Worm (Caenorhabditis elegans) whole organism, late embryonic: Measurements from ENCODE around the gene R31.2.

Experiments
- C08G9.2 ChIP-seq: sonication (generic microtip); optimal IDR thresholded peaks from 2 replicates; lab custom pipeline; 2016; ENCODE audit warnings: mild to moderate bottlenecking, missing genetic modification characterization, moderate library complexity, missing compliant biosample characterization
- F13H6.1 ChIP-seq: sonication (generic microtip); optimal IDR thresholded peaks from 2 replicates; lab custom pipeline; 2016; ENCODE audit warnings: missing genetic modification characterization, missing compliant biosample characterization
- K09A11.1 ChIP-seq: sonication (generic microtip); optimal IDR thresholded peaks from 2 replicates; lab custom pipeline; 2017; ENCODE audit warnings: antibody characterized with exemption, mild to moderate bottlenecking, missing genetic modification characterization, missing compliant biosample characterization; ENCODE audit not compliant: insufficient read depth
- ama-1 ChIP-seq: fragments of 150-350 bp; optimal IDR thresholded peaks from 2 replicates; lab custom pipeline; 2014
- ceh-14 ChIP-seq: sonication (generic microtip); optimal IDR thresholded peaks from 2 replicates; lab custom pipeline; 2016; ENCODE audit warnings: missing genotype, missing genetic modification characterization, missing compliant biosample characterization
- ceh-2 ChIP-seq: sonication (generic microtip); optimal IDR thresholded peaks from 2 replicates; lab custom pipeline; 2016; ENCODE audit warnings: missing genotype, missing genetic modification characterization, missing compliant biosample characterization
- ceh-22 ChIP-seq: sonication (generic microtip); optimal IDR thresholded peaks from 2 replicates; lab custom pipeline; 2017; ENCODE audit warnings: missing biosample characterization, missing genetic modification characterization
- ceh-24 ChIP-seq: sonication (generic microtip); optimal IDR thresholded peaks from 2 replicates; lab custom pipeline; 2016; ENCODE audit warnings: mild to moderate bottlenecking, missing genetic modification characterization, missing compliant biosample characterization
- ceh-31 ChIP-seq: sonication (generic microtip); optimal IDR thresholded peaks from 2 replicates; lab custom pipeline; 2016; ENCODE audit warnings: missing genetic modification characterization, missing compliant biosample characterization
- ceh-34 ChIP-seq: sonication (generic microtip); optimal IDR thresholded peaks from 2 replicates; lab custom pipeline; 2016; ENCODE audit warnings: mild to moderate bottlenecking, missing genetic modification characterization, missing compliant biosample characterization
- ceh-45 ChIP-seq: fragments of 200-800 bp; sonication (Bioruptor generic); IDR thresholded peaks from 2 replicates; pipeline ENCODE4 v1.3.6; 2022; ENCODE audit warnings: missing genetic modification reagents, missing genetic modification characterization, missing compliant biosample characterization
- ceh-48 ChIP-seq: sonication (generic microtip); optimal IDR thresholded peaks from 2 replicates; lab custom pipeline; 2016; ENCODE audit warnings: missing genetic modification characterization, inconsistent platforms, missing compliant biosample characterization
- ceh-6 ChIP-seq: fragments of 200-800 bp; sonication (Bioruptor generic); optimal IDR thresholded peaks from 2 replicates; lab custom pipeline; 2018; ENCODE audit warnings: mild to moderate bottlenecking, missing genetic modification characterization, missing compliant biosample characterization
- dmd-4 ChIP-seq: sonication (generic microtip); optimal IDR thresholded peaks from 2 replicates; lab custom pipeline; 2016; ENCODE audit warnings: borderline replicate concordance, missing genetic modification characterization, missing compliant biosample characterization
- dve-1 ChIP-seq: sonication (generic microtip); optimal IDR thresholded peaks from 2 replicates; lab custom pipeline; 2017; ENCODE audit warnings: antibody characterized with exemption, mild to moderate bottlenecking, missing genetic modification characterization, missing compliant biosample characterization
- elt-2 ChIP-seq: sonication (generic microtip); optimal IDR thresholded peaks from 2 replicates; lab custom pipeline; 2016; ENCODE audit warnings: missing genetic modification reagents, missing genetic modification characterization, missing compliant biosample characterization
- fax-1 ChIP-seq: sonication (generic microtip); optimal IDR thresholded peaks from 2 replicates; lab custom pipeline; 2016; ENCODE audit warnings: missing genotype, missing genetic modification characterization, missing compliant biosample characterization
- lim-6 ChIP-seq: sonication (generic microtip); optimal IDR thresholded peaks from 2 replicates; lab custom pipeline; 2016; ENCODE audit warnings: missing genetic modification characterization, missing compliant biosample characterization
- lin-11 ChIP-seq: fragments of 200-800 bp; sonication (Bioruptor generic); optimal IDR thresholded peaks from 2 replicates; lab custom pipeline; 2018; ENCODE audit warnings: mild to moderate bottlenecking, missing genetic modification characterization, missing compliant biosample characterization
- madf-2 ChIP-seq: sonication (generic microtip); optimal IDR thresholded peaks from 2 replicates; lab custom pipeline; 2017; ENCODE audit warnings: missing genetic modification characterization, missing compliant biosample characterization
- nfya-1 ChIP-seq: sonication (generic microtip); optimal IDR thresholded peaks from 2 replicates; lab custom pipeline; 2017; ENCODE audit warnings: missing genetic modification characterization, mild to moderate bottlenecking, missing compliant biosample characterization, antibody characterized with exemption, moderate library complexity
- nhr-11 ChIP-seq: fragments of 150-350 bp; optimal IDR thresholded peaks from 2 replicates; lab custom pipeline; 2014; ENCODE audit warnings: missing biosample characterization, missing genetic modification characterization
- pag-3 ChIP-seq: sonication (generic microtip); optimal IDR thresholded peaks from 2 replicates; lab custom pipeline; 2016; ENCODE audit warnings: missing compliant biosample characterization, missing genetic modification characterization, borderline replicate concordance
- pha-4 ChIP-seq: fragments of 150-350 bp; optimal IDR thresholded peaks from 2 replicates; lab custom pipeline; 2018; ENCODE audit warnings: missing biosample characterization, missing genetic modification reagents, missing genetic modification characterization
- ref-2 ChIP-seq: sonication (generic microtip); optimal IDR thresholded peaks from 2 replicates; lab custom pipeline; 2016; ENCODE audit warnings: missing genetic modification characterization, missing compliant biosample characterization
- sox-4 ChIP-seq: sonication (generic microtip); optimal IDR thresholded peaks from 2 replicates; lab custom pipeline; 2017; ENCODE audit warnings: mild to moderate bottlenecking, missing genetic modification characterization, inconsistent platforms, missing compliant biosample characterization
- syd-9 ChIP-seq: sonication (generic microtip); optimal IDR thresholded peaks from 2 replicates; lab custom pipeline; 2016; ENCODE audit warnings: mild to moderate bottlenecking, missing genetic modification characterization, moderate library complexity, missing compliant biosample characterization
- tbx-2 ChIP-seq: sonication (generic microtip); optimal IDR thresholded peaks from 2 replicates; lab custom pipeline; 2016; ENCODE audit warnings: missing genetic modification characterization, missing compliant biosample characterization
- tbx-7 ChIP-seq: sonication (generic microtip); optimal IDR thresholded peaks from 2 replicates; lab custom pipeline; 2016; ENCODE audit warnings: missing genotype, missing genetic modification characterization, missing compliant biosample characterization
- unc-3 ChIP-seq, 2 experiments: fragments of 200-800 bp in 1 of 2; sonication (Bioruptor generic) in 1 of 2; sonication (generic microtip) in 1 of 2; conservative IDR thresholded peaks in 1 of 2; optimal IDR thresholded peaks in 1 of 2; 2 replicates each; pipeline versions ENCODE4 v1.3.6 to Lab custom; 2016 to 2022; ENCODE audit warnings: missing compliant biosample characterization in 2 of 2, missing genetic modification characterization in 2 of 2, missing genetic modification reagents in 1 of 2
- unc-55 ChIP-seq: sonication (generic microtip); optimal IDR thresholded peaks from 2 replicates; lab custom pipeline; 2017; ENCODE audit warnings: missing biosample characterization, missing genetic modification reagents, missing genetic modification characterization

Gene R31.2

DNA sequence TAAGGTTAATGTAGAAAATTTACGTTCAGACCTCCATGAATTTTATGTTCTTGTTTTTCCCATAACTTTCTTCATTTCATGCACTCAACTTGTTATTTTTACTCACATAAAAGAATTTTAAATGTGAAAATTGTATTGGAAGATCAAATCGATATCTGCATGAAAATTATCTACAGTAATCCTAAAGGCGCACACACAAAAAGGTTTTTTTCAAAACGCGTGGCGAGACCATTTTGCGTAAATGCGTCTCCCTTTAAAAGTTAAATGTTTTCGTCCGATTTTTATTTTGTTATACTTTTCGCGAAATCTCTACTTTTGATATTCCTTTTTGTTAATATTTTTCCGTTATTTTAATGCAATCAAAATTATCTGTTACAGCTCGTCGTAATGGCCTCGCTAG, at the start of gene R31.2:
R31.2 (plus strand) TSS at position 388 of the 400 bp plus-strand sequence.
- TF ChIP-seq sox-4 (no peak), syd-9 (no peak), unc-55 (GFP tag; lab: Kevin White, UChicago) (no peak), nhr-11 (no peak), ref-2 (tag; lab: Kevin White, UChicago) (no peak)
- TF ChIP-seq, all 69 proteins: peak for 0

ce11 chrV:11868142-11868541, 49.2 kb upstream of the R31.2 start, which contains the start of gene R13H4.7:
Gene R13H4.7 (minus strand): TSS chrV:11868242.
- TF ChIP-seq pha-4 (tag; lab: Kevin White, UChicago) (no peak), ceh-2 (tag; lab: Kevin White, UChicago) (no peak), madf-2 (tag; lab: Kevin White, UChicago) (no peak), ceh-48 (tag; lab: Kevin White, UChicago) (no peak), pag-3 (tag; lab: Kevin White, UChicago) (no peak), dmd-4 (no peak), F13H6.1 (tag; lab: Kevin White, UChicago) (no peak), ceh-34 (tag; lab: Kevin White, UChicago) (no peak), syd-9 (no peak), lim-6 (tag; lab: Kevin White, UChicago) (no peak), ref-2 (tag; lab: Kevin White, UChicago) (no peak), tbx-2 (tag; lab: Kevin White, UChicago) (no peak), dve-1 (tag; lab: Kevin White, UChicago) (no peak)

- TF ChIP-seq fax-1 (tag; lab: Kevin White, UChicago) (no peak), ceh-34 (tag; lab: Kevin White, UChicago) (no peak), unc-3 (GFP tag; conservative IDR thresholded peaks at IDR 0.05; lab: Robert Waterston, UW) (no peak), unc-3 (tag; optimal IDR thresholded peaks at IDR 0.05; lab: Kevin White, UChicago) (no peak), ceh-45 (GFP tag; lab: Robert Waterston, UW) (no peak), ceh-24 (tag; lab: Kevin White, UChicago) (no peak), K09A11.1 (tag; lab: Kevin White, UChicago) (no peak)
These were observed 42.3 kb upstream of the R31.2 start, which contains the start of gene sulp-4 for ce11 chrV:11875060-11875459. Gene sulp-4 (plus strand): TSS chrV:11875360.

DNA sequence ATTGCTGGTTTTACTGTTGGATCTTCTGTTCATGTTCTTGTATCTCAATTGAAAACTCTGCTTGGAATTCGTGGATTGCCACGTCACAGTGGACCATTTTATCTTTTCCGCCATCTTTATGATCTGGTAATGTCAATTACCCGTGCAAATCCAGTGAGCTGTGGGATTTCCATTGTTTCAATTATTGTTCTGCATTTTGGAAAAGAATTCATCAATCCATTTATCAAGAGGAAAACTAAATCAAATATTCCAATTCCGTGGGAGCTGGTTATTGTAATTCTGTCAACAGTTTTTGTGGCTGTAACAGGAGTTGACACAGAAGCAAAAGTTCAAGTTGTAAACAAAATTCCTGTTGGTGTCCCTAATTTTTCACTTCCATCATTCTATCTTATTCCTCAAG, 40.7 kb upstream of the R31.2 start:
- TF ChIP-seq tbx-2 (tag; lab: Kevin White, UChicago) = no peak
- TF ChIP-seq ceh-6 (GFP tag; lab: Kevin White, UChicago) = no peak
- TF ChIP-seq ceh-31 = no peak
- no peak for TF ChIP-seq K09A11.1 (tag; lab: Kevin White, UChicago)
- TF ChIP-seq tbx-7 (tag; lab: Kevin White, UChicago) = no peak
- no peak for TF ChIP-seq fax-1 (tag; lab: Kevin White, UChicago)
- TF ChIP-seq ceh-24 (tag; lab: Kevin White, UChicago) = no peak
- TF ChIP-seq nfya-1 (tag; lab: Kevin White, UChicago) = no peak

DNA sequence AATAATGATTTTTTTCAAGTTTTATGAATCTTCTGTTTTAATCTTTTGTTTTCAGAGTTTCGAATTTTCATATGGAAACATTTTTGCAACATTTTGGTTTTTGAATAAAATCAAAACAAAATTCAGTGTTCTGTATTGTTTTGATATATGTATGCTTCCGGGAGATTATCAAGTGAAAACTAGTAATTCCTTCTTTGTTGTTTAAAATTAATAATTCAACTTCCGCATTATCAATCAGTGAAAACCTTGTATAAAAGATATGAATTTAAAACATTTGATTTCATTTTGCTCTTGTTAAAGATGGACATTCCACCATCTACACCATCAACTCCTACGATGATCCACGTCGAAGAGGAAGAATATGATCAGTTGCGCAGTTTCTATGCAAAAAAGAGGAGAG, 37.6 kb upstream of the R31.2 start, which contains the start of gene sulp-5:
sulp-5 (plus strand) TSS at position 301 of the 400 bp plus-strand sequence.
- TF ChIP-seq elt-2 (tag; lab: Kevin White, UChicago) (no peak), lin-11 (tag; lab: Kevin White, UChicago) (no peak), ceh-45 (GFP tag; lab: Robert Waterston, UW) (no peak), ceh-14 (tag; lab: Kevin White, UChicago) (no peak), ama-1 (lab: Kevin White, UChicago) (no peak), ceh-22 (tag; lab: Kevin White, UChicago) (no peak), unc-3 (GFP tag; conservative IDR thresholded peaks at IDR 0.05; lab: Robert Waterston, UW) (no peak), unc-3 (tag; optimal IDR thresholded peaks at IDR 0.05; lab: Kevin White, UChicago) (no peak)

DNA sequence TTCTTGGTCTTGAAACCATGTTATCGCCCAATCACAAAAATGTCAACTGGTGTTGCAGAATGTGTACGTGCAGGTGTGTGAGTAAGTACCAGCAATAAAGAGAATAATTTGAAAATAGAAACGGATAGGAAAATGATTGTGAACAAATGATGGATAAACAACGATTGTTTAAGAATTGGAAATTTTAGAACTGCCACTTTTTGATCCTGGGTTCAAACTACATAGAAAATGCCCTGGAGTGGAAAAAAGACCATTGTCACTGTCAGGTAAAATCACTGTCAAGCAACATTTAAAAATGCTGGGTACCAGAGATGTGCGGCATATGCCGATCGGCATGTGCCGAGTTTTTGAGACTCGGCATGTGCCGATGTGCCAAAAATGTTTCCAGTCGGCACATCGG, 34.2 kb upstream of the R31.2 start:
- TF ChIP-seq C08G9.2 (tag; lab: Kevin White, UChicago) (no peak), K09A11.1 (tag; lab: Kevin White, UChicago) (peak; percentile 39)
